Fruit fly (Drosophila melanogaster): Measurements from ENCODE around the gene CG16753.

dm6 chr3L:3081146-3081872, 26.4 kb downstream of the CG16753 start:
- TF ChIP-seq Crg-1 (GFP tag; optimal IDR thresholded peaks at IDR 0.05): peak; percentile 97
- TF ChIP-seq CG7101 (tag; optimal IDR thresholded peaks at IDR 0.05): peak; percentile 98

All from whole organism, adult.